Fruit fly (Drosophila melanogaster) whole organism, wandering third instar larva: ENCODE measurements around the gene Surf1.
A peak's percentile ranks its signal among the peaks of the same experiment; 100 is the strongest.

Experiments
- Abd-B ChIP-seq: fragments of >200 bp; optimal IDR thresholded peaks from 2 replicates; lab custom pipeline; 2017; ENCODE audit warnings: missing biosample characterization, missing genetic modification characterization
- CG32264 ChIP-seq: fragments of 200-800 bp; sonication (Bioruptor generic); optimal IDR thresholded peaks from 2 replicates; lab custom pipeline; 2016; ENCODE audit warnings: missing biosample characterization, missing genetic modification characterization
- CG9705 ChIP-seq: fragments of 200-800 bp; sonication (Bioruptor generic); optimal IDR thresholded peaks from 2 replicates; lab custom pipeline; 2018; ENCODE audit warnings: missing biosample characterization, mild to moderate bottlenecking, missing genetic modification characterization
- CrebA ChIP-seq: fragments of 200-800 bp; sonication (Bioruptor generic); optimal IDR thresholded peaks from 2 replicates; lab custom pipeline; 2016; ENCODE audit warnings: missing biosample characterization, mild to moderate bottlenecking, missing genetic modification characterization, borderline replicate concordance
- Dfd ChIP-seq: fragments of >200 bp; optimal IDR thresholded peaks from 2 replicates; lab custom pipeline; 2017; ENCODE audit warnings: missing biosample characterization, missing genetic modification characterization
- Dif ChIP-seq: fragments of 200-275, 200-300 bp; sonication (Bioruptor generic); optimal IDR thresholded peaks from 2 replicates; lab custom pipeline; 2018; ENCODE audit warnings: missing biosample characterization, missing genetic modification characterization; ENCODE audit not compliant: partially characterized antibody
- GATAd ChIP-seq: sonication (Bioruptor generic); optimal IDR thresholded peaks from 2 replicates; lab custom pipeline; 2016; ENCODE audit warnings: missing biosample characterization, missing genetic modification characterization
- HLH106 ChIP-seq: fragments of 200-800 bp; optimal IDR thresholded peaks from 3 replicates; lab custom pipeline; 2019; ENCODE audit warnings: missing biosample characterization, mild to moderate bottlenecking, missing genetic modification characterization, moderate library complexity
- Hnf4 ChIP-seq: fragments of 200-800 bp; sonication (Bioruptor generic); optimal IDR thresholded peaks from 2 replicates; lab custom pipeline; 2016; ENCODE audit warnings: missing biosample characterization, mild to moderate bottlenecking, missing genetic modification characterization
- Hr78 ChIP-seq: fragments of >200 bp; optimal IDR thresholded peaks from 2 replicates; lab custom pipeline; 2017; ENCODE audit warnings: missing biosample characterization, missing genetic modification characterization
- Hr83 ChIP-seq: fragments of 200-300 bp; sonication (Bioruptor generic); optimal IDR thresholded peaks from 2 replicates; lab custom pipeline; 2016; ENCODE audit warnings: missing biosample characterization, mild to moderate bottlenecking, missing genetic modification characterization, moderate library complexity; ENCODE audit not compliant: poor library complexity, severe bottlenecking
- Jra ChIP-seq: sonication (Bioruptor generic); optimal IDR thresholded peaks from 2 replicates; lab custom pipeline; 2016; ENCODE audit warnings: missing biosample characterization, missing genetic modification characterization
- Mio ChIP-seq: sonication (Bioruptor generic); optimal IDR thresholded peaks from 2 replicates; lab custom pipeline; 2016; ENCODE audit warnings: missing biosample characterization, missing genetic modification characterization
- Myc ChIP-seq: fragments of >200 bp; optimal IDR thresholded peaks from 2 replicates; lab custom pipeline; 2017
- N ChIP-seq: fragments of >200 bp; optimal IDR thresholded peaks from 2 replicates; lab custom pipeline; 2018; ENCODE audit warnings: missing biosample characterization, missing external identifiers, missing genetic modification characterization
- OdsH ChIP-seq: fragments of 200-800 bp; sonication (Bioruptor generic); optimal IDR thresholded peaks from 2 replicates; lab custom pipeline; 2016; ENCODE audit warnings: missing biosample characterization, mild to moderate bottlenecking, missing genetic modification characterization
- Rel ChIP-seq, 2 experiments: fragments of 200-800 bp; sonication (Bioruptor generic) in 1 of 2; optimal IDR thresholded peaks; 2 replicates in 1 of 2; 3 replicates in 1 of 2; lab custom pipeline; 2016 to 2019; ENCODE audit warnings: mild to moderate bottlenecking in 2 of 2, missing biosample characterization in 2 of 2, missing genetic modification characterization in 2 of 2, moderate library complexity in 1 of 2
- Sp1 ChIP-seq: fragments of 200-800 bp; sonication (Bioruptor generic); optimal IDR thresholded peaks from 3 replicates; lab custom pipeline; 2019; ENCODE audit warnings: missing biosample characterization, mild to moderate bottlenecking, missing genetic modification characterization, moderate library complexity
- Vsx2 ChIP-seq: fragments of 200-300, 225-300 bp; sonication (Bioruptor generic); optimal IDR thresholded peaks from 2 replicates; lab custom pipeline; 2018; ENCODE audit warnings: missing biosample characterization, missing genetic modification characterization; ENCODE audit not compliant: partially characterized antibody
- br ChIP-seq: fragments of 200-800 bp; sonication (Bioruptor generic); optimal IDR thresholded peaks from 2 replicates; lab custom pipeline; 2016; ENCODE audit warnings: missing biosample characterization, missing genetic modification characterization
- brk ChIP-seq: fragments of 200-800 bp; sonication (Bioruptor generic); optimal IDR thresholded peaks from 2 replicates; lab custom pipeline; 2016; ENCODE audit warnings: missing biosample characterization, mild to moderate bottlenecking, missing genetic modification characterization
- dl ChIP-seq, 2 experiments: fragments of 175-275, 200-275 bp in 1 of 2; fragments of 200-275 bp in 1 of 2; sonication (Bioruptor generic); optimal IDR thresholded peaks; lab custom pipeline; 2018; ENCODE audit warnings: mild to moderate bottlenecking in 2 of 2, missing biosample characterization in 2 of 2, missing genetic modification characterization in 2 of 2, moderate library complexity in 2 of 2; ENCODE audit not compliant: partially characterized antibody in 2 of 2, insufficient read depth in 1 of 2
- dmrt93B ChIP-seq: fragments of 200-800 bp; sonication (Bioruptor generic); optimal IDR thresholded peaks from 2 replicates; lab custom pipeline; 2018; ENCODE audit warnings: missing biosample characterization, mild to moderate bottlenecking, missing genetic modification characterization
- dsf ChIP-seq: sonication (Bioruptor generic); optimal IDR thresholded peaks from 2 replicates; lab custom pipeline; 2016; ENCODE audit warnings: missing biosample characterization, missing genetic modification characterization, borderline replicate concordance
- ey ChIP-seq: fragments of 200-800 bp; sonication (Bioruptor generic); optimal IDR thresholded peaks from 2 replicates; lab custom pipeline; 2016; ENCODE audit warnings: missing biosample characterization, missing genetic modification characterization
- foxo ChIP-seq, 2 experiments: fragments of 200-800 bp; sonication (Bioruptor generic); optimal IDR thresholded peaks; 2 replicates in 1 of 2; 3 replicates in 1 of 2; lab custom pipeline; 2016 to 2017; ENCODE audit warnings: missing biosample characterization in 2 of 2, missing genetic modification characterization in 2 of 2
- fru ChIP-seq: fragments of 200-800 bp; sonication (Bioruptor generic); optimal IDR thresholded peaks from 3 replicates; lab custom pipeline; 2016; ENCODE audit warnings: missing biosample characterization, mild to moderate bottlenecking, missing genetic modification characterization
- h ChIP-seq: fragments of 200-800 bp; sonication (Bioruptor generic); optimal IDR thresholded peaks from 3 replicates; lab custom pipeline; 2016; ENCODE audit warnings: missing biosample characterization, mild to moderate bottlenecking, missing genetic modification characterization
- jim ChIP-seq: fragments of 175-275, 200-325 bp; sonication (Bioruptor generic); optimal IDR thresholded peaks from 2 replicates; lab custom pipeline; 2016; ENCODE audit warnings: missing biosample characterization, mild to moderate bottlenecking, missing genetic modification characterization
- lola ChIP-seq: fragments of >200 bp; optimal IDR thresholded peaks from 2 replicates; lab custom pipeline; 2017; ENCODE audit warnings: missing biosample characterization, missing genetic modification characterization
- pan ChIP-seq: fragments of >200 bp; optimal IDR thresholded peaks from 2 replicates; lab custom pipeline; 2017
- psq ChIP-seq: fragments of 200-800 bp; sonication (Bioruptor generic); optimal IDR thresholded peaks from 3 replicates; lab custom pipeline; 2017; ENCODE audit warnings: missing biosample characterization, mild to moderate bottlenecking, missing genetic modification characterization, moderate library complexity
- rgr ChIP-seq: fragments of 200-800 bp; sonication (Bioruptor generic); optimal IDR thresholded peaks from 3 replicates; lab custom pipeline; 2016; ENCODE audit warnings: missing biosample characterization, mild to moderate bottlenecking, missing genetic modification characterization
- sage ChIP-seq: fragments of 200-800 bp; sonication (Bioruptor generic); optimal IDR thresholded peaks from 2 replicates; lab custom pipeline; 2016; ENCODE audit warnings: missing biosample characterization, mild to moderate bottlenecking, missing genetic modification characterization
- sv ChIP-seq: fragments of 200-800 bp; sonication (Bioruptor generic); optimal IDR thresholded peaks from 3 replicates; lab custom pipeline; 2016; ENCODE audit warnings: missing biosample characterization, missing genetic modification characterization
- tai ChIP-seq: sonication (Bioruptor generic); optimal IDR thresholded peaks from 2 replicates; lab custom pipeline; 2016; ENCODE audit warnings: missing biosample characterization, missing genetic modification characterization
- usp ChIP-seq: fragments of >200 bp; optimal IDR thresholded peaks from 2 replicates; lab custom pipeline; 2017; ENCODE audit warnings: missing biosample characterization, missing genetic modification characterization
- woc ChIP-seq: sonication (Bioruptor generic); optimal IDR thresholded peaks from 2 replicates; lab custom pipeline; 2016; ENCODE audit warnings: missing biosample characterization, mild to moderate bottlenecking, missing genetic modification characterization

Surf1 gene

dm6 chr3L:7003132-7003531, 45.0 kb downstream of the Surf1 start:
- no peak for TF ChIP-seq ey (GFP tag; lab: Kevin White, UChicago)
- no peak for TF ChIP-seq psq
- TF ChIP-seq Mio (GFP tag; lab: Kevin White, UChicago), result no peak
- no peak for TF ChIP-seq CrebA
- no peak for TF ChIP-seq Dif
- TF ChIP-seq brk (GFP tag; lab: Kevin White, UChicago), result no peak
- TF ChIP-seq lola (GFP tag; lab: Kevin White, UChicago), result no peak
- no peak for TF ChIP-seq foxo (GFP tag; optimal IDR thresholded peaks at IDR 0.05; lab: Kevin White, UChicago)
- no peak for TF ChIP-seq Jra (GFP tag; lab: Kevin White, UChicago)
- no peak for TF ChIP-seq Hr83 (GFP tag; lab: Kevin White, UChicago)
- no peak for TF ChIP-seq rgr (GFP tag; lab: Kevin White, UChicago)
- no peak for TF ChIP-seq br (GFP tag; lab: Kevin White, UChicago)
- no peak for TF ChIP-seq Rel (GFP tag; optimal IDR thresholded peaks at IDR 0.05; lab: Kevin White, UChicago)
- TF ChIP-seq Rel (tag; optimal IDR thresholded peaks at IDR 0.05; lab: Kevin White, UChicago), result no peak
- TF ChIP-seq Hnf4 (GFP tag; lab: Kevin White, UChicago), result no peak

DNA sequence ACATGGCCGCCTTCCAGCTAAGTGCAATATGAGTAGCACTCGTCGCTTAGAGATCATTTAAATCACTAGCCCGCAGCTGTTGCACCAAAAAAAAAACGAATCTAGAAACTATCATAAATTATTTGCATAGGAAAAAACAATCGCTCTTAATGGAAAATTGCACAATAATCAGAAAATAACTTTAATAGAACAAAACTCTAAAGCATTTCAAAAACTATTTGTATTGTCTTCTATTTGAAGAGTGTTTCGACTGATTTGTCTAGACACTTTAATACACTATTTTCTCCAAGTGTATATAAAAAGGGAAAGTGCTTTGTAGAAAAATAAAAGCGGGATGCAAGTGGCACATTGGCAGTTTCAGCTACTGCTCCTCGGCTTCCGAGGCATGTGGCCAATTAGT, 48.3 kb downstream of the Surf1 start:
- TF ChIP-seq brk (GFP tag; lab: Kevin White, UChicago) (no peak), pan (no peak), woc (no peak), Hr83 (GFP tag; lab: Kevin White, UChicago) (no peak), OdsH (GFP tag; lab: Kevin White, UChicago) (no peak), usp (no peak)

dm6 chr3L:7008351-7008750, 50.2 kb downstream of the Surf1 start:
- no peak for TF ChIP-seq Jra (GFP tag; lab: Kevin White, UChicago)
- peak; percentile 8 for TF ChIP-seq psq
- TF ChIP-seq CrebA, result no peak
- TF ChIP-seq Abd-B (GFP tag; lab: Kevin White, UChicago), result no peak
- TF ChIP-seq Rel (GFP tag; optimal IDR thresholded peaks at IDR 0.05; lab: Kevin White, UChicago), result no peak
- TF ChIP-seq Rel (tag; optimal IDR thresholded peaks at IDR 0.05; lab: Kevin White, UChicago), result no peak
- TF ChIP-seq dsf (GFP tag; lab: Kevin White, UChicago), result no peak
- TF ChIP-seq CG32264, result no peak
- TF ChIP-seq ey (GFP tag; lab: Kevin White, UChicago), result no peak
- no peak for TF ChIP-seq CG9705 (GFP tag; lab: Kevin White, UChicago)
- no peak for TF ChIP-seq OdsH (GFP tag; lab: Kevin White, UChicago)
- TF ChIP-seq rgr (GFP tag; lab: Kevin White, UChicago), result peak; percentile 19
- TF ChIP-seq woc, result peak; percentile 19
- peak; percentile 30 for TF ChIP-seq Sp1 (GFP tag; lab: Kevin White, UChicago)
- no peak for TF ChIP-seq pan
- no peak for TF ChIP-seq Hnf4 (GFP tag; lab: Kevin White, UChicago)
- TF ChIP-seq Myc (lab: Kevin White, UChicago), result no peak
- no peak for TF ChIP-seq Hr78 (GFP tag; lab: Kevin White, UChicago)
- no peak for TF ChIP-seq br (GFP tag; lab: Kevin White, UChicago)
- no peak for TF ChIP-seq Dfd (GFP tag; lab: Kevin White, UChicago)
- no peak for TF ChIP-seq jim
- no peak for TF ChIP-seq Mio (GFP tag; lab: Kevin White, UChicago)
- TF ChIP-seq Dif, result no peak
- TF ChIP-seq h (GFP tag; lab: Kevin White, UChicago), result no peak
- no peak for TF ChIP-seq brk (GFP tag; lab: Kevin White, UChicago)
- TF ChIP-seq Vsx2 (GFP tag; lab: Kevin White, UChicago), result no peak
- TF ChIP-seq tai (GFP tag; lab: Kevin White, UChicago), result no peak
- peak; percentile 44 for TF ChIP-seq HLH106 (tag; lab: Kevin White, UChicago)
- TF ChIP-seq dmrt93B (GFP tag; lab: Kevin White, UChicago), result no peak
- TF ChIP-seq fru (GFP tag; lab: Kevin White, UChicago), result peak; percentile 30
- no peak for TF ChIP-seq Hr83 (GFP tag; lab: Kevin White, UChicago)
- TF ChIP-seq sv (GFP tag; lab: Kevin White, UChicago), result peak; percentile 63
- TF ChIP-seq usp, result no peak
- TF ChIP-seq lola (GFP tag; lab: Kevin White, UChicago), result no peak
- no peak for TF ChIP-seq dl (GFP tag; optimal IDR thresholded peaks at IDR 0.05; lab: Kevin White, UChicago; ENCODE audit: insufficient read depth in 1 of 2, partially characterized antibody in 2 of 2)
- TF ChIP-seq GATAd (GFP tag; lab: Kevin White, UChicago), result no peak
- no peak for TF ChIP-seq sage (GFP tag; lab: Kevin White, UChicago)
- TF ChIP-seq foxo (GFP tag; optimal IDR thresholded peaks at IDR 0.05; lab: Kevin White, UChicago), result peak in 1 of 2 experiments; percentile 8
- no peak for TF ChIP-seq N (GFP tag; lab: Kevin White, UChicago)
